Worm (Caenorhabditis elegans) whole organism, young adult: ENCODE data around the gene C37C3.18.

Experiments
- D2030.7 ChIP-seq: fragments of 200-800 bp; sonication (Bioruptor generic); IDR thresholded peaks from 2 replicates; pipeline ENCODE4 v1.3.6; 2022; ENCODE audit warnings: missing genetic modification reagents, missing genetic modification characterization, missing compliant biosample characterization
- F33H1.4 ChIP-seq: fragments of 200-800 bp; sonication (Bioruptor generic); IDR thresholded peaks from 2 replicates; pipeline ENCODE4 v1.3.6; 2022; ENCODE audit warnings: missing genetic modification reagents, missing genetic modification characterization, missing compliant biosample characterization
- F49E8.2 ChIP-seq: sonication (generic microtip); optimal IDR thresholded peaks from 3 replicates; lab custom pipeline; 2017; ENCODE audit warnings: missing genetic modification characterization, mild to moderate bottlenecking, missing compliant biosample characterization, antibody characterized with exemption, moderate library complexity; ENCODE audit not compliant: insufficient read depth
- F55B11.4 ChIP-seq: sonication (generic microtip); optimal IDR thresholded peaks from 2 replicates; lab custom pipeline; 2016; ENCODE audit warnings: missing compliant biosample characterization, missing genetic modification characterization, borderline replicate concordance; ENCODE audit not compliant: insufficient read depth
- F57C9.4 ChIP-seq: sonication (generic microtip); optimal IDR thresholded peaks from 2 replicates; lab custom pipeline; 2017; ENCODE audit warnings: mild to moderate bottlenecking, missing genetic modification characterization, missing compliant biosample characterization
- K11D2.4 ChIP-seq: fragments of 200-800 bp; sonication (Bioruptor generic); IDR thresholded peaks from 2 replicates; pipeline ENCODE4 v1.3.6; 2022; ENCODE audit warnings: missing genetic modification reagents, missing genetic modification characterization, missing compliant biosample characterization
- T07F8.4 ChIP-seq: sonication (generic microtip); optimal IDR thresholded peaks from 2 replicates; lab custom pipeline; 2016; ENCODE audit warnings: mild to moderate bottlenecking, missing genetic modification characterization, moderate library complexity, missing compliant biosample characterization
- T26A5.8 ChIP-seq: sonication (generic microtip); optimal IDR thresholded peaks from 2 replicates; lab custom pipeline; 2016; ENCODE audit warnings: missing genetic modification characterization, missing compliant biosample characterization
- Y79H2A.3 ChIP-seq: fragments of 200-800 bp; sonication (Bioruptor generic); conservative IDR thresholded peaks from 2 replicates; pipeline ENCODE4 v1.3.6; 2022; ENCODE audit warnings: missing genetic modification reagents, missing genetic modification characterization, missing compliant biosample characterization
- ZK185.1 ChIP-seq: sonication (generic microtip); optimal IDR thresholded peaks from 2 replicates; lab custom pipeline; 2016; ENCODE audit warnings: mild to moderate bottlenecking, missing genetic modification characterization, missing compliant biosample characterization; ENCODE audit not compliant: poor library complexity, severe bottlenecking
- aptf-3 ChIP-seq: fragments of 200-800 bp; sonication (Bioruptor generic); IDR thresholded peaks from 2 replicates; pipeline ENCODE4 v1.3.6; 2022; ENCODE audit warnings: missing genetic modification characterization, missing compliant biosample characterization
- attf-3 ChIP-seq: fragments of 200-800 bp; sonication (Bioruptor generic); conservative IDR thresholded peaks from 2 replicates; pipeline ENCODE4 v1.3.6; 2022; ENCODE audit warnings: missing genetic modification reagents, missing genetic modification characterization, missing compliant biosample characterization
- attf-6 ChIP-seq: fragments of 200-800 bp; sonication (Bioruptor generic); IDR thresholded peaks from 2 replicates; pipeline ENCODE4 v1.3.6; 2022; ENCODE audit warnings: missing genetic modification reagents, missing genetic modification characterization, missing compliant biosample characterization
- ccch-3 ChIP-seq: fragments of 200-800 bp; sonication (Bioruptor generic); optimal IDR thresholded peaks from 2 replicates; lab custom pipeline; 2018; ENCODE audit warnings: mild to moderate bottlenecking, missing genetic modification characterization, missing compliant biosample characterization
- cebp-2 ChIP-seq: fragments of 200-800 bp; sonication (Bioruptor generic); IDR thresholded peaks from 2 replicates; pipeline ENCODE4 v1.3.6; 2022; ENCODE audit warnings: missing genetic modification characterization, missing compliant biosample characterization
- ceh-58 ChIP-seq: fragments of 200-800 bp; sonication (Bioruptor generic); IDR thresholded peaks from 2 replicates; pipeline ENCODE4 v1.3.6; 2022; ENCODE audit warnings: missing genetic modification characterization, missing compliant biosample characterization
- ceh-79 ChIP-seq: sonication (generic microtip); optimal IDR thresholded peaks from 2 replicates; lab custom pipeline; 2017; ENCODE audit warnings: mild to moderate bottlenecking, missing genetic modification characterization, missing compliant biosample characterization
- ceh-91 ChIP-seq: fragments of 200-800 bp; sonication (Bioruptor generic); IDR thresholded peaks from 2 replicates; pipeline ENCODE4 v1.3.6; 2022; ENCODE audit warnings: missing genetic modification reagents, missing genetic modification characterization, missing compliant biosample characterization
- chd-7 ChIP-seq: sonication (generic microtip); optimal IDR thresholded peaks from 2 replicates; lab custom pipeline; 2016; ENCODE audit warnings: mild to moderate bottlenecking, missing genetic modification characterization, moderate library complexity, missing compliant biosample characterization
- dpl-1 ChIP-seq: fragments of 150-350 bp; optimal IDR thresholded peaks from 2 replicates; lab custom pipeline; 2014; ENCODE audit warnings: missing biosample characterization, missing genetic modification reagents, missing genetic modification characterization
- efl-1 ChIP-seq: fragments of 150-350 bp; optimal IDR thresholded peaks from 2 replicates; lab custom pipeline; 2014; ENCODE audit warnings: missing biosample characterization, missing genetic modification reagents, missing genetic modification characterization
- egl-44 ChIP-seq: fragments of 200-800 bp; sonication (Bioruptor generic); IDR thresholded peaks from 2 replicates; pipeline ENCODE4 v1.3.6; 2022; ENCODE audit warnings: missing genetic modification reagents, missing genetic modification characterization, missing compliant biosample characterization
- ets-4 ChIP-seq: fragments of 200-800 bp; sonication (Bioruptor generic); optimal IDR thresholded peaks from 2 replicates; lab custom pipeline; 2018; ENCODE audit warnings: mild to moderate bottlenecking, missing genetic modification characterization, missing compliant biosample characterization
- fkh-3 ChIP-seq: sonication (generic microtip); optimal IDR thresholded peaks from 2 replicates; lab custom pipeline; 2016; ENCODE audit warnings: mild to moderate bottlenecking, missing genetic modification characterization, missing compliant biosample characterization
- hlh-12 ChIP-seq: sonication (generic microtip); optimal IDR thresholded peaks from 2 replicates; lab custom pipeline; 2016; ENCODE audit warnings: missing genetic modification characterization, missing compliant biosample characterization
- hrde-1 ChIP-seq: sonication (generic microtip); optimal IDR thresholded peaks from 2 replicates; lab custom pipeline; 2016; ENCODE audit warnings: missing genetic modification characterization, mild to moderate bottlenecking, missing compliant biosample characterization, moderate library complexity, missing genotype, missing genetic modification reagents, borderline replicate concordance
- lag-1 ChIP-seq: fragments of 200-800 bp; sonication (Bioruptor generic); IDR thresholded peaks from 2 replicates; pipeline ENCODE4 v1.3.6; 2022; ENCODE audit warnings: missing genetic modification reagents, missing genetic modification characterization, missing compliant biosample characterization
- let-607 ChIP-seq, 2 experiments: fragments of 200-800 bp in 1 of 2; sonication (Bioruptor generic) in 1 of 2; sonication (generic microtip) in 1 of 2; optimal IDR thresholded peaks; 2 replicates each; lab custom pipeline; 2016 to 2018; ENCODE audit warnings: mild to moderate bottlenecking in 2 of 2, missing compliant biosample characterization in 2 of 2, missing genetic modification characterization in 2 of 2, moderate library complexity in 2 of 2, missing genotype in 1 of 2
- lsl-1 ChIP-seq: fragments of 200-800 bp; sonication (Bioruptor generic); optimal IDR thresholded peaks from 2 replicates; lab custom pipeline; 2018; ENCODE audit warnings: mild to moderate bottlenecking, missing genetic modification characterization, moderate library complexity, missing compliant biosample characterization
- madf-8 ChIP-seq: fragments of 200-800 bp; sonication (Bioruptor generic); conservative IDR thresholded peaks from 2 replicates; pipeline ENCODE4 v1.3.6; 2022; ENCODE audit warnings: missing genetic modification reagents, missing genetic modification characterization, missing compliant biosample characterization
- mcd-1 ChIP-seq: fragments of 200-800 bp; sonication (Bioruptor generic); IDR thresholded peaks from 2 replicates; pipeline ENCODE4 v1.3.6; 2022; ENCODE audit warnings: missing genetic modification reagents, missing genetic modification characterization, missing compliant biosample characterization
- mes-4 ChIP-seq: sonication (generic microtip); optimal IDR thresholded peaks from 2 replicates; lab custom pipeline; 2016; ENCODE audit warnings: missing genotype, missing genetic modification characterization, missing compliant biosample characterization
- nfyb-1 ChIP-seq: fragments of 200-800 bp; sonication (Bioruptor generic); IDR thresholded peaks from 2 replicates; pipeline ENCODE4 v1.3.6; 2022; ENCODE audit warnings: missing genetic modification reagents, missing genetic modification characterization, missing compliant biosample characterization
- nhr-120 ChIP-seq: fragments of 200-800 bp; sonication (Bioruptor generic); IDR thresholded peaks from 2 replicates; pipeline ENCODE4 v1.3.6; 2022; ENCODE audit warnings: missing genetic modification characterization, missing compliant biosample characterization
- nhr-179 ChIP-seq: sonication (generic microtip); optimal IDR thresholded peaks from 2 replicates; lab custom pipeline; 2016; ENCODE audit warnings: mild to moderate bottlenecking, missing genetic modification characterization, missing compliant biosample characterization
- nhr-27 ChIP-seq: fragments of 200-800 bp; sonication (Bioruptor generic); optimal IDR thresholded peaks from 2 replicates; lab custom pipeline; 2018; ENCODE audit warnings: mild to moderate bottlenecking, missing genetic modification characterization, moderate library complexity, missing compliant biosample characterization
- pha-4 ChIP-seq: fragments of 150-350 bp; sonication (generic microtip); optimal IDR thresholded peaks from 2 replicates; lab custom pipeline; 2014; ENCODE audit warnings: missing biosample characterization, missing genetic modification reagents, missing genetic modification characterization
- repo-1 ChIP-seq: sonication (generic microtip); optimal IDR thresholded peaks from 2 replicates; lab custom pipeline; 2017; ENCODE audit warnings: mild to moderate bottlenecking, missing genetic modification characterization, missing compliant biosample characterization
- sdz-38 ChIP-seq: sonication (generic microtip); optimal IDR thresholded peaks from 2 replicates; lab custom pipeline; 2016; ENCODE audit warnings: missing genotype, missing genetic modification characterization, missing compliant biosample characterization
- sea-2 ChIP-seq: fragments of 200-800 bp; sonication (Bioruptor generic); IDR thresholded peaks from 2 replicates; pipeline ENCODE4 v1.3.6; 2022; ENCODE audit warnings: missing genetic modification characterization, missing compliant biosample characterization
- somi-1 ChIP-seq: fragments of 200-800 bp; sonication (Bioruptor generic); optimal IDR thresholded peaks from 2 replicates; lab custom pipeline; 2018; ENCODE audit warnings: mild to moderate bottlenecking, missing genetic modification characterization, missing compliant biosample characterization
- sptf-2 ChIP-seq: fragments of 200-800 bp; sonication (Bioruptor generic); optimal IDR thresholded peaks from 2 replicates; lab custom pipeline; 2018; ENCODE audit warnings: mild to moderate bottlenecking, missing genetic modification characterization, missing compliant biosample characterization
- tbx-9 ChIP-seq: sonication (generic microtip); optimal IDR thresholded peaks from 2 replicates; lab custom pipeline; 2016; ENCODE audit warnings: borderline replicate concordance, missing genetic modification characterization, inconsistent platforms, missing compliant biosample characterization
- unc-130 ChIP-seq: sonication (generic microtip); optimal IDR thresholded peaks from 2 replicates; lab custom pipeline; 2016; ENCODE audit warnings: missing genetic modification reagents, missing genetic modification characterization, missing compliant biosample characterization
- ztf-25 ChIP-seq: fragments of 200-800 bp; sonication (Bioruptor generic); IDR thresholded peaks from 2 replicates; pipeline ENCODE4 v1.3.6; 2022; ENCODE audit warnings: missing genetic modification reagents, missing genetic modification characterization, missing compliant biosample characterization

Gene C37C3.18

ce11 chrV:7822655-7823054 is 32.1 kb upstream of the C37C3.18 start:
- TF ChIP-seq ceh-91 (GFP tag; lab: Robert Waterston, UW): no peak
- no peak for TF ChIP-seq nhr-27
- no peak for TF ChIP-seq sea-2 (GFP tag; lab: Robert Waterston, UW)
- TF ChIP-seq F55B11.4 (tag; lab: Kevin White, UChicago): no peak
- no peak for TF ChIP-seq nhr-179 (tag; lab: Kevin White, UChicago)
- TF ChIP-seq, all 124 proteins: peak for 0

ce11 chrV:7824138-7824537 is 30.7 kb upstream of the C37C3.18 start:
- TF ChIP-seq K11D2.4 (GFP tag; lab: Robert Waterston, UW) (no peak), tbx-9 (tag; lab: Kevin White, UChicago) (no peak), let-607 (tag; optimal IDR thresholded peaks at IDR 0.05; lab: Kevin White, UChicago) (no peak), lag-1 (no peak), repo-1 (no peak), sea-2 (GFP tag; lab: Robert Waterston, UW) (no peak), lsl-1 (GFP tag; lab: Kevin White, UChicago) (no peak)

ce11 chrV:7825836-7826235 is 29.0 kb upstream of the C37C3.18 start:
- TF ChIP-seq fkh-3 (tag; lab: Kevin White, UChicago): no peak
- TF ChIP-seq mcd-1 (GFP tag; lab: Robert Waterston, UW): no peak
- TF ChIP-seq nfyb-1 (GFP tag; lab: Robert Waterston, UW): no peak
- no peak for TF ChIP-seq dpl-1 (GFP tag; lab: Kevin White, UChicago)
- no peak for TF ChIP-seq attf-6
- TF ChIP-seq F49E8.2 (tag; lab: Kevin White, UChicago): no peak
- no peak for TF ChIP-seq madf-8 (GFP tag; lab: Robert Waterston, UW)
- TF ChIP-seq mes-4: no peak
- no peak for TF ChIP-seq F33H1.4
- TF ChIP-seq T26A5.8 (tag; lab: Kevin White, UChicago): no peak
- no peak for TF ChIP-seq hlh-12 (tag; lab: Kevin White, UChicago)
- TF ChIP-seq ZK185.1 (tag; lab: Kevin White, UChicago): no peak
- TF ChIP-seq sptf-2 (GFP tag; lab: Kevin White, UChicago): no peak
- no peak for TF ChIP-seq D2030.7 (GFP tag; lab: Robert Waterston, UW)
- no peak for TF ChIP-seq unc-130
- TF ChIP-seq efl-1 (GFP tag; lab: Kevin White, UChicago): no peak
- TF ChIP-seq ccch-3 (GFP tag; lab: Kevin White, UChicago): no peak
- TF ChIP-seq ztf-25 (GFP tag; lab: Robert Waterston, UW): no peak
- TF ChIP-seq pha-4 (tag; lab: Kevin White, UChicago): no peak
- no peak for TF ChIP-seq F57C9.4
- TF ChIP-seq, all 124 proteins: peak for 0

ce11 chrV:7826362-7826761 is 28.4 kb upstream of the C37C3.18 start:
- no peak for TF ChIP-seq Y79H2A.3 (GFP tag; lab: Robert Waterston, UW)
- TF ChIP-seq ceh-58: no peak
- no peak for TF ChIP-seq sdz-38 (tag; lab: Kevin White, UChicago)
- TF ChIP-seq attf-3: no peak
- TF ChIP-seq tbx-9 (tag; lab: Kevin White, UChicago): no peak
- no peak for TF ChIP-seq F57C9.4
- no peak for TF ChIP-seq aptf-3 (GFP tag; lab: Robert Waterston, UW)
- TF ChIP-seq F33H1.4: no peak
- no peak for TF ChIP-seq chd-7
- no peak for TF ChIP-seq hrde-1 (tag; lab: Kevin White, UChicago)
- no peak for TF ChIP-seq cebp-2 (GFP tag; lab: Robert Waterston, UW)
- no peak for TF ChIP-seq egl-44
- no peak for TF ChIP-seq T07F8.4
- no peak for TF ChIP-seq madf-8 (GFP tag; lab: Robert Waterston, UW)
- TF ChIP-seq ceh-79: no peak
- no peak for TF ChIP-seq ets-4 (GFP tag; lab: Kevin White, UChicago)
- no peak for TF ChIP-seq let-607 (tag; optimal IDR thresholded peaks at IDR 0.05; lab: Kevin White, UChicago)
- no peak for TF ChIP-seq T26A5.8 (tag; lab: Kevin White, UChicago)
- no peak for TF ChIP-seq nhr-120 (GFP tag; lab: Robert Waterston, UW)
- no peak for TF ChIP-seq somi-1
- TF ChIP-seq, all 124 proteins: peak for 0
